Worm (Caenorhabditis elegans) whole organism, L1 larva: ENCODE data around the gene ugt-66.

ENCODE experiments used
- C04F5.9 ChIP-seq: sonication (generic microtip); optimal IDR thresholded peaks from 2 replicates; lab custom pipeline; 2016; ENCODE audit warnings: missing genetic modification characterization, missing compliant biosample characterization
- F16B12.6 ChIP-seq: fragments of 150-350 bp; optimal IDR thresholded peaks from 2 replicates; lab custom pipeline; 2014; ENCODE audit warnings: missing biosample characterization, missing genetic modification characterization
- Y116A8C.19 ChIP-seq: sonication (generic microtip); optimal IDR thresholded peaks from 2 replicates; lab custom pipeline; 2016; ENCODE audit warnings: missing compliant biosample characterization, missing genetic modification characterization, borderline replicate concordance
- aha-1 ChIP-seq: fragments of 150-350 bp; optimal IDR thresholded peaks from 2 replicates; lab custom pipeline; 2014; ENCODE audit warnings: missing biosample characterization, missing genetic modification characterization
- alr-1 ChIP-seq: fragments of 200-800 bp; sonication (Bioruptor generic); optimal IDR thresholded peaks from 2 replicates; lab custom pipeline; 2018; ENCODE audit warnings: borderline replicate concordance, mild to moderate bottlenecking, missing genetic modification characterization, missing compliant biosample characterization
- aly-2 ChIP-seq: fragments of 150-350 bp; optimal IDR thresholded peaks from 2 replicates; lab custom pipeline; 2014; ENCODE audit warnings: missing biosample characterization, missing genetic modification characterization
- ceh-63 ChIP-seq: fragments of 200-800 bp; sonication (Bioruptor generic); optimal IDR thresholded peaks from 2 replicates; lab custom pipeline; 2018; ENCODE audit warnings: mild to moderate bottlenecking, missing genetic modification characterization, missing compliant biosample characterization
- ceh-8 ChIP-seq: fragments of 200-800 bp; sonication (Bioruptor generic); optimal IDR thresholded peaks from 2 replicates; lab custom pipeline; 2018; ENCODE audit warnings: mild to moderate bottlenecking, missing genetic modification characterization, moderate library complexity, missing compliant biosample characterization
- ceh-88 ChIP-seq: fragments of 200-800 bp; sonication (Bioruptor generic); IDR thresholded peaks from 2 replicates; pipeline ENCODE4 v1.3.6; 2022; ENCODE audit warnings: missing genetic modification characterization, missing compliant biosample characterization
- ceh-90 ChIP-seq: sonication (generic microtip); optimal IDR thresholded peaks from 2 replicates; lab custom pipeline; 2016; ENCODE audit warnings: missing genetic modification characterization, missing compliant biosample characterization
- ces-1 ChIP-seq: fragments of 150-350 bp; optimal IDR thresholded peaks from 2 replicates; lab custom pipeline; 2014; ENCODE audit warnings: missing biosample characterization, missing genetic modification reagents, missing genetic modification characterization
- dpl-1 ChIP-seq, 3 experiments: fragments of 150-350 bp in 2 of 3; sonication (generic microtip) in 1 of 3; optimal IDR thresholded peaks; 2 replicates each; lab custom pipeline; 2014 to 2017; ENCODE audit warnings: missing biosample characterization in 3 of 3, missing genetic modification characterization in 3 of 3, missing genetic modification reagents in 3 of 3
- efl-1 ChIP-seq, 4 experiments: fragments of 150-350 bp; optimal IDR thresholded peaks in 3 of 4; peaks in 1 of 4; 1 replicate in 1 of 4; 2 replicates in 3 of 4; lab custom pipeline; 2014; ENCODE audit warnings: missing biosample characterization in 2 of 4, missing genetic modification characterization in 2 of 4, missing genetic modification reagents in 2 of 4
- elt-2 ChIP-seq: sonication (generic microtip); optimal IDR thresholded peaks from 2 replicates; lab custom pipeline; 2016; ENCODE audit warnings: missing genetic modification characterization, mild to moderate bottlenecking, inconsistent platforms, missing compliant biosample characterization, missing genetic modification reagents
- ets-5 ChIP-seq: fragments of 200-800 bp; sonication (Bioruptor generic); IDR thresholded peaks from 2 replicates; pipeline ENCODE4 v1.3.6; 2022; ENCODE audit warnings: missing genetic modification characterization, missing compliant biosample characterization
- fkh-4 ChIP-seq: sonication (generic microtip); optimal IDR thresholded peaks from 2 replicates; lab custom pipeline; 2016; ENCODE audit warnings: missing compliant biosample characterization, missing genetic modification characterization, borderline replicate concordance
- grh-1 ChIP-seq: fragments of 200-800 bp; sonication (Bioruptor generic); IDR thresholded peaks from 2 replicates; pipeline ENCODE4 v1.3.6; 2022; ENCODE audit warnings: missing genetic modification reagents, missing genetic modification characterization, missing compliant biosample characterization
- hpl-2 ChIP-seq: fragments of 150-350 bp; optimal IDR thresholded peaks from 2 replicates; lab custom pipeline; 2014; ENCODE audit warnings: missing biosample characterization, missing genetic modification reagents, missing genetic modification characterization
- irx-1 ChIP-seq: sonication (generic microtip); optimal IDR thresholded peaks from 2 replicates; lab custom pipeline; 2016; ENCODE audit warnings: missing genetic modification characterization, missing compliant biosample characterization
- lin-13 ChIP-seq: fragments of 150-350 bp; optimal IDR thresholded peaks from 2 replicates; lab custom pipeline; 2014; ENCODE audit warnings: missing biosample characterization, missing genetic modification reagents, missing genetic modification characterization
- lin-14 ChIP-seq: fragments of 200-800 bp; sonication (Bioruptor generic); optimal IDR thresholded peaks from 2 replicates; lab custom pipeline; 2018; ENCODE audit warnings: mild to moderate bottlenecking, missing genetic modification characterization, moderate library complexity, missing compliant biosample characterization
- lin-15B ChIP-seq: fragments of 150-350 bp; sonication (generic microtip); optimal IDR thresholded peaks from 3 replicates; lab custom pipeline; 2014; ENCODE audit warnings: missing biosample characterization, missing genetic modification characterization
- lin-35 ChIP-seq, 2 experiments: fragments of 150-350 bp; optimal IDR thresholded peaks; 2 replicates each; lab custom pipeline; 2014; ENCODE audit warnings: missing biosample characterization in 2 of 2, missing genetic modification characterization in 2 of 2, missing genetic modification reagents in 2 of 2
- lin-39 ChIP-seq: fragments of 150-350 bp; optimal IDR thresholded peaks from 2 replicates; lab custom pipeline; 2014; ENCODE audit warnings: missing biosample characterization, missing genetic modification reagents, missing genetic modification characterization
- lir-3 ChIP-seq: sonication (generic microtip); optimal IDR thresholded peaks from 2 replicates; lab custom pipeline; 2016; ENCODE audit warnings: mild to moderate bottlenecking, missing genetic modification characterization, moderate library complexity, missing compliant biosample characterization; ENCODE audit not compliant: poor library complexity
- lsy-2 ChIP-seq, 2 experiments: fragments of 150-350 bp; optimal IDR thresholded peaks; 2 replicates each; lab custom pipeline; 2014; ENCODE audit warnings: missing biosample characterization in 2 of 2, missing genetic modification characterization in 2 of 2
- mab-9 ChIP-seq: fragments of 200-800 bp; sonication (Bioruptor generic); IDR thresholded peaks from 2 replicates; pipeline ENCODE4 v1.3.6; 2022; ENCODE audit warnings: missing genetic modification reagents, missing genetic modification characterization, missing compliant biosample characterization
- nhr-12 ChIP-seq: sonication (generic microtip); optimal IDR thresholded peaks from 2 replicates; lab custom pipeline; 2017; ENCODE audit warnings: missing biosample characterization, missing genetic modification characterization
- nhr-19 ChIP-seq: fragments of 200-800 bp; sonication (Bioruptor generic); conservative IDR thresholded peaks from 2 replicates; pipeline ENCODE4 v1.3.6; 2022; ENCODE audit warnings: missing genetic modification characterization, missing compliant biosample characterization
- nhr-20 ChIP-seq: sonication (generic microtip); optimal IDR thresholded peaks from 2 replicates; lab custom pipeline; 2016; ENCODE audit warnings: mild to moderate bottlenecking, missing genetic modification characterization, missing compliant biosample characterization
- nhr-71 ChIP-seq: sonication (generic microtip); optimal IDR thresholded peaks from 2 replicates; lab custom pipeline; 2016; ENCODE audit warnings: mild to moderate bottlenecking, missing genetic modification characterization, moderate library complexity, missing compliant biosample characterization
- nhr-76 ChIP-seq: sonication (generic microtip); optimal IDR thresholded peaks from 2 replicates; lab custom pipeline; 2017; ENCODE audit warnings: missing biosample characterization, missing genetic modification characterization
- nhr-77 ChIP-seq: fragments of 150-350 bp; optimal IDR thresholded peaks from 2 replicates; lab custom pipeline; 2014; ENCODE audit warnings: missing biosample characterization, missing genetic modification characterization
- nhr-84 ChIP-seq: sonication (generic microtip); optimal IDR thresholded peaks from 2 replicates; lab custom pipeline; 2017; ENCODE audit warnings: missing biosample characterization, missing genetic modification characterization
- nhr-90 ChIP-seq: sonication (generic microtip); optimal IDR thresholded peaks from 2 replicates; lab custom pipeline; 2016; ENCODE audit warnings: mild to moderate bottlenecking, missing genetic modification characterization, missing compliant biosample characterization; ENCODE audit not compliant: poor library complexity
- pag-3 ChIP-seq: sonication (generic microtip); optimal IDR thresholded peaks from 2 replicates; lab custom pipeline; 2017; ENCODE audit warnings: missing genetic modification characterization, mild to moderate bottlenecking, missing compliant biosample characterization, antibody characterized with exemption, borderline replicate concordance; ENCODE audit not compliant: insufficient read depth
- pqm-1 ChIP-seq: sonication (generic microtip); optimal IDR thresholded peaks from 3 replicates; lab custom pipeline; 2017; ENCODE audit warnings: missing biosample characterization, missing genetic modification characterization
- rnt-1 ChIP-seq: sonication (generic microtip); optimal IDR thresholded peaks from 2 replicates; lab custom pipeline; 2016; ENCODE audit warnings: mild to moderate bottlenecking, missing genetic modification characterization, moderate library complexity, missing compliant biosample characterization
- snpc-4 ChIP-seq: fragments of 150-350 bp; optimal IDR thresholded peaks from 2 replicates; lab custom pipeline; 2014; ENCODE audit warnings: missing biosample characterization, missing genetic modification characterization
- sox-4 ChIP-seq: sonication (generic microtip); optimal IDR thresholded peaks from 2 replicates; lab custom pipeline; 2016; ENCODE audit warnings: missing genetic modification characterization, missing compliant biosample characterization
- sptf-1 ChIP-seq: fragments of 150-350 bp; optimal IDR thresholded peaks from 2 replicates; lab custom pipeline; 2014; ENCODE audit warnings: missing biosample characterization, missing genetic modification characterization
- sup-37 ChIP-seq: fragments of 200-800 bp; sonication (Bioruptor generic); optimal IDR thresholded peaks from 2 replicates; lab custom pipeline; 2018; ENCODE audit warnings: mild to moderate bottlenecking, missing genetic modification characterization, missing compliant biosample characterization
- swsn-7 ChIP-seq: sonication (generic microtip); optimal IDR thresholded peaks from 2 replicates; lab custom pipeline; 2016; ENCODE audit warnings: missing genetic modification characterization, missing compliant biosample characterization
- tlp-1 ChIP-seq: fragments of 150-350 bp; optimal IDR thresholded peaks from 2 replicates; lab custom pipeline; 2014; ENCODE audit warnings: missing biosample characterization, missing genetic modification characterization
- unc-130 ChIP-seq: fragments of 150-350 bp; optimal IDR thresholded peaks from 2 replicates; lab custom pipeline; 2017; ENCODE audit warnings: missing biosample characterization, missing genetic modification characterization, inconsistent platforms
- unc-62 ChIP-seq: fragments of 150-350 bp; optimal IDR thresholded peaks from 2 replicates; lab custom pipeline; 2014; ENCODE audit warnings: missing biosample characterization, missing genetic modification reagents, missing genetic modification characterization
- unc-98 ChIP-seq: fragments of 200-800 bp; sonication (Bioruptor generic); IDR thresholded peaks from 2 replicates; pipeline ENCODE4 v1.3.6; 2022; ENCODE audit warnings: missing genetic modification characterization, missing compliant biosample characterization
- xbp-1 ChIP-seq: sonication (generic microtip); optimal IDR thresholded peaks from 2 replicates; lab custom pipeline; 2016; ENCODE audit warnings: missing genetic modification characterization, missing compliant biosample characterization
- zip-4 ChIP-seq: fragments of 200-800 bp; sonication (Bioruptor generic); optimal IDR thresholded peaks from 2 replicates; lab custom pipeline; 2018; ENCODE audit warnings: mild to moderate bottlenecking, missing genetic modification characterization, moderate library complexity, missing compliant biosample characterization
- ztf-11 ChIP-seq, 2 experiments: sonication (generic microtip); optimal IDR thresholded peaks; 2 replicates each; lab custom pipeline; 2016 to 2017; ENCODE audit warnings: missing genetic modification characterization in 2 of 2, missing biosample characterization in 1 of 2, missing compliant biosample characterization in 1 of 2
- ztf-4 ChIP-seq: fragments of 150-350 bp; optimal IDR thresholded peaks from 2 replicates; lab custom pipeline; 2014; ENCODE audit warnings: missing biosample characterization, missing genetic modification characterization

The ugt-66 gene

ce11 chrIII:6206161-6206853 lies 11.9 kb upstream of the ugt-66 start, which contains the start of the genes sna-3 and rps-3 (continued):
- TF ChIP-seq grh-1 (GFP tag; lab: Robert Waterston, UW) (0 out of 2 replicates have a peak, but pooled peaks have one; percentile 27), lin-13 (GFP tag; lab: Kevin White, UChicago) (peak; percentile 65), F16B12.6 (tag; lab: Kevin White, UChicago) (peak; percentile 54), sup-37 (GFP tag; lab: Kevin White, UChicago) (no peak), lir-3 (peak; percentile 25), snpc-4 (tag; lab: Kevin White, UChicago) (peak; percentile 27), alr-1 (no peak), ets-5 (GFP tag; lab: Robert Waterston, UW) (no peak), aha-1 (tag; lab: Kevin White, UChicago) (no peak), lsy-2 (tag; optimal IDR thresholded peaks at IDR 0.05; lab: Kevin White, UChicago) (peak; percentile 84 to 93), ceh-63 (GFP tag; lab: Kevin White, UChicago) (no peak), lin-35 (GFP tag; optimal IDR thresholded peaks at IDR 0.05; lab: Kevin White, UChicago) (peak; percentile 81 to 89), tlp-1 (no peak), C04F5.9 (tag; lab: Kevin White, UChicago) (no peak), nhr-77 (peak; percentile 70), irx-1 (tag; lab: Kevin White, UChicago) (peak; percentile 40), xbp-1 (tag; lab: Kevin White, UChicago) (peak; percentile 74), elt-2 (no peak), ceh-88 (GFP tag; lab: Robert Waterston, UW) (no peak), lin-15B (tag; lab: Kevin White, UChicago) (peak; percentile 68), nhr-90 (peak; percentile 57), nhr-71 (peak; percentile 83), pqm-1 (tag; lab: Kevin White, UChicago) (no peak), lin-39 (tag; lab: Kevin White, UChicago) (peak; percentile 23), nhr-20 (peak; percentile 62), swsn-7 (peak; percentile 51), zip-4 (GFP tag; lab: Kevin White, UChicago) (no peak), lin-14 (peak; percentile 70), nhr-84 (tag; lab: Kevin White, UChicago) (no peak), sox-4 (tag; lab: Kevin White, UChicago) (no peak), ztf-4 (peak; percentile 7), mab-9 (no peak), ces-1 (GFP tag; lab: Kevin White, UChicago) (no peak), ceh-8 (peak; percentile 31), pag-3 (no peak), nhr-12 (tag; lab: Kevin White, UChicago) (no peak), nhr-76 (tag; lab: Kevin White, UChicago) (no peak), nhr-19 (GFP tag; lab: Robert Waterston, UW) (peak; percentile 76), dpl-1 (GFP tag; optimal IDR thresholded peaks at IDR 0.05; lab: Kevin White, UChicago) (peak; percentile 70 to 80 (median 78)), hpl-2 (GFP tag; lab: Kevin White, UChicago) (peak; percentile 27), Y116A8C.19 (tag; lab: Kevin White, UChicago) (no peak)

DNA sequence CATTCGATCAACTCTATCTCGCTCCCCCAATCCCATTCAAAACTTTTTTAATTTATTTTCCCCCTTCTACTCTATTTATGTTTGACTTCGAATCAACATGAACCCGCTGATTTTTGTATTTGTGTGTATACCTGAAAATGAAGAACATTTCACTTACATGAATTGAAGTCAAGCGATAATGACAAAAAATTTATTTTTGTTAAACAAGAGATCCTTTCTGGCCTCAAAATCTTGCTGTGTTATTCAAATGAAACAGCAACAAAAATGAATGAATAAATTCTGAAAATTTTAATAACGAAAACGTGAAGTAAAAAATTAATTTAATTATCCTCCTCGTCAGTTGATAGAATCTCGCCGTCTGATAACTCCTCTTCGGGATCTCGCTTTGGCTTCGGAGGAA lies 8.1 kb upstream of the ugt-66 start:
- TF ChIP-seq sup-37 (GFP tag; lab: Kevin White, UChicago) (no peak), ceh-90 (tag; lab: Kevin White, UChicago) (no peak), unc-130 (tag; lab: Kevin White, UChicago) (no peak), fkh-4 (no peak), sptf-1 (tag; lab: Kevin White, UChicago) (no peak), efl-1 (optimal IDR thresholded peaks at IDR 0.05; lab: Kevin White, UChicago) (no peak), efl-1 (GFP tag; optimal IDR thresholded peaks at IDR 0.05 in 1 of 2; lab: Kevin White, UChicago) (peak in 1 of 2 experiments; percentile 38), ztf-11 (tag; optimal IDR thresholded peaks at IDR 0.05; lab: Kevin White, UChicago) (no peak), aly-2 (tag; lab: Kevin White, UChicago) (peak; percentile 12), lin-13 (GFP tag; lab: Kevin White, UChicago) (no peak), unc-62 (GFP tag; lab: Kevin White, UChicago) (no peak), F16B12.6 (tag; lab: Kevin White, UChicago) (no peak), nhr-19 (GFP tag; lab: Robert Waterston, UW) (no peak), ces-1 (GFP tag; lab: Kevin White, UChicago) (no peak), nhr-71 (no peak), ets-5 (GFP tag; lab: Robert Waterston, UW) (no peak), alr-1 (no peak), unc-98 (GFP tag; lab: Robert Waterston, UW) (no peak), rnt-1 (tag; lab: Kevin White, UChicago) (no peak)
- TF ChIP-seq, all 84 proteins: peak for 2
